Worm (Caenorhabditis elegans) whole organism, dauer: Measurements from ENCODE around the gene zak-1.

Experiments used
- unc-62 ChIP-seq: sonication (generic microtip); optimal IDR thresholded peaks from 2 replicates; lab custom pipeline; 2017; ENCODE audit warnings: missing biosample characterization, missing genetic modification reagents, missing genetic modification characterization

The zak-1 gene

ce11 chrIII:6820343-6820985 is 36.1 kb downstream of the zak-1 start, which contains the start of gene ten-1:
ten-1 (plus strand) TSS chrIII:6820935.
- no peak for TF ChIP-seq unc-62 (GFP tag; lab: Kevin White, UChicago)

DNA sequence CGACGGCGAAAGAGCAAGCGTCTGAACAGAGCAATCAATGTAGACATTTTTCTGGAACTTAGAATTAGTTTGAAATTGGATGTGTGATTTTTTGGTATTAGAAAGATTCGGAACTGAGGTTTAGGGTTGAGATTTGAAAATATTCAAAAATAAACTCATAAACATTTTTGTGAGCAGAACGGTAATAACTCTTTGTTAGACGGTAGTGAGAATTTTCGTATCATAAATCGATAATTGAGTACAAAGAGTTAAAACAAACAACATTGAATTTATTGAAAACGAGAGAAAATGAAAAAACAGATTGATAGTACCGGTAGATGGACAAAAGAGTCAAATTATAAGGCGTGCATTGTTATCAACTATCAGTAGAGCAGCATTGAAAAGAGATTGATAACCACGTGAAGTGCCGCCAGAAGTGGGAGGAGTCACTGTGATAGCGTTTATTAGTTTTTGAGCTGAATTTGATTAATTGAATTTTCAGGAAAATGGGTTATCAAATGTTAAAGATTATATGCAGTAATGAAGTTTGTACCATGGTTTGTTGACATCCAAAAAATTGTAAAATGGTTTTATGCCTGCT is 37.2 kb downstream of the zak-1 start, which contains the start of gene F28F5.6:
Gene F28F5.6, minus strand, starts transcription at position 51 of the 580 bp plus-strand sequence.
- TF ChIP-seq unc-62 (GFP tag; lab: Kevin White, UChicago) = no peak

- no peak for TF ChIP-seq unc-62 (GFP tag; lab: Kevin White, UChicago)
Measured at ce11 chrIII:6818037-6818436, 38.6 kb downstream of the zak-1 start.

- no peak for TF ChIP-seq unc-62 (GFP tag; lab: Kevin White, UChicago)
Measured at ce11 chrIII:6816930-6817329, 39.7 kb downstream of the zak-1 start, which contains the start of gene F28F5.4. F28F5.4 (minus strand) TSS chrIII:6817033.

DNA sequence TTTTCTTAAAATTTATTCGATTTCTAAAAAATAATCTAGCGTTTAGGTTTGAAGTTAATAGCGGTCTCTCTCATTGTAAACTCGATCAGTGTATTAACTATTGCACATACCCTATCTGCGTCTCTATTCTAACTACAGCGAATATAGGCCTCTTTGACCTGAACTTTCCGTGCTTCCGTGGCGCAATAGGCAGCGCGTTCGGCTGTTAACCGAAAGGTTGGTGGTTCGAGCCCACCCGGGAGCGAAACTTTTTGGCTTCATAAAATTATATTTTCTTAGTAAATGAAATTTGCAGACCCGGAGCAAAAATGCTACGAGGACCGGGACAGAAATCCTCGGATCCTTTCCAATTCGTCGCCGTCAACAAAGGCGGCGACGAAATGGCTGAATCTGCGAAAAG is 51.2 kb downstream of the zak-1 start:
- TF ChIP-seq unc-62 (GFP tag; lab: Kevin White, UChicago) = no peak

- no peak for TF ChIP-seq unc-62 (GFP tag; lab: Kevin White, UChicago)
Measured at ce11 chrIII:6803107-6803506, 53.5 kb downstream of the zak-1 start.
